Fruit fly (Drosophila melanogaster) whole organism, embryonic: ENCODE data around the gene CG43731.

Experiments used
- CG10959 ChIP-seq: fragments of 200-800 bp; sonication (Bioruptor generic); IDR thresholded peaks from 2 replicates; pipeline ENCODE4 v1.3.6; 2022; ENCODE audit warnings: missing biosample characterization, missing genetic modification characterization
- CG12299 ChIP-seq: fragments of 200-800 bp; sonication (Bioruptor generic); optimal IDR thresholded peaks from 2 replicates; lab custom pipeline; 2018; ENCODE audit warnings: missing biosample characterization, mild to moderate bottlenecking, missing genetic modification characterization
- CG14667 ChIP-seq: fragments of 200-800 bp; sonication (Bioruptor generic); IDR thresholded peaks from 2 replicates; pipeline ENCODE4 v1.3.6; 2022; ENCODE audit warnings: missing biosample characterization, missing genetic modification characterization
- CG18476 ChIP-seq: fragments of 200-800 bp; sonication (Bioruptor generic); optimal IDR thresholded peaks from 2 replicates; lab custom pipeline; 2016; ENCODE audit warnings: missing biosample characterization, mild to moderate bottlenecking, missing genetic modification characterization
- CG3847 ChIP-seq: fragments of 200-800 bp; sonication (Bioruptor generic); IDR thresholded peaks from 2 replicates; pipeline ENCODE4 v1.3.6; 2022; ENCODE audit warnings: missing biosample characterization, missing genetic modification characterization
- CG9609 ChIP-seq: fragments of 200-800 bp; sonication (Bioruptor generic); optimal IDR thresholded peaks from 3 replicates; lab custom pipeline; 2016; ENCODE audit warnings: missing biosample characterization, missing genetic modification characterization
- MTF-1 ChIP-seq: fragments of 200-800 bp; sonication (Bioruptor generic); optimal IDR thresholded peaks from 2 replicates; lab custom pipeline; 2018; ENCODE audit warnings: missing biosample characterization, mild to moderate bottlenecking, missing genetic modification characterization, borderline replicate concordance
- Scr ChIP-seq: fragments of 200-800 bp; sonication (Bioruptor generic); IDR thresholded peaks from 2 replicates; pipeline ENCODE4 v1.3.6; 2022; ENCODE audit warnings: missing biosample characterization, missing genetic modification characterization; ENCODE audit not compliant: partially characterized antibody
- gem ChIP-seq: fragments of 200-800 bp; sonication (Bioruptor generic); optimal IDR thresholded peaks from 2 replicates; lab custom pipeline; 2019; ENCODE audit warnings: missing biosample characterization, mild to moderate bottlenecking, missing genetic modification characterization, moderate library complexity
- so ChIP-seq: fragments of 200-800 bp; sonication (Bioruptor generic); IDR thresholded peaks from 3 replicates; pipeline ENCODE4 v1.3.6; 2022; ENCODE audit warnings: missing biosample characterization, missing genetic modification characterization

DNA sequence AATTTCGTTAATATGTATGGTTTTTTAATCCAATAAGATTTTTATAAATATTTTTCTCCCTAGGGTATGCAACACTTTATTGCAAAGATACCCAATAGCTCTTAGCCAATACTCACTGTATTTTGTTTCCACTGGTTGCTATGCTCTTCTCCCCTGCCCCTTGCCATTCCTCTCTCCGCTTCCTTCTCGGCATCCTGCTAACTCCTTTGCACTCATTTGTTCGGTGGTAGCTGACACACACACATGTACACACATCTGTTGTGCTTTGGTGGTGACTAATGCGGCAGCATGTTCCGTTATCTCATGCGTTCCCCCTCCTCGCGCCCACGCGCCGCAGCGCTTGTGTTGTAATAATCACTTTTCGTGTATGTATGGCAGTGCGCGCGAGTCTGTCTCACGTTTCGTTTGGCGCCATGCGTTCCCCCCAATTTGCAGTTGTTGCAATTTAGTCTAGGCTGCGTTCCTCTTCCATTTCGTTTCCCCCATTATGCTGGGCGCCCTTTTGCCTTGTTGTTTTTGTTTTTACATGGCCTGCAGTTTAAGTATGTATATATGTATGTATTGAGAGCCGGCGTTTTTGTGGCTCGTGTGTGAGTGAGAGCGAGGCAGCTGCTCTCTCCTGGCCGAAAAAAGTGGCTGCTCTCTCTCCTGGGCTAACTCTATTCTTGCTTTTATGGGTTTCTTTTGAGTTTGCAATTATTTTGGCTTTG lies 33.1 kb downstream of the CG43731 start, which contains the start of gene Polr1D:
- TF ChIP-seq CG14667 (GFP tag; lab: Robert Waterston, UW) (no peak), CG12299 (tag; lab: Kevin White, UChicago) (peak; percentile 54), CG9609 (GFP tag; lab: Kevin White, UChicago) (no peak), Scr (GFP tag; lab: Robert Waterston, UW) (peak; percentile 25; the same call in 1 of the 2 replicates), gem (tag; lab: Kevin White, UChicago) (peak; percentile 48), so (peak; percentile 60; the same call in 1 of the 3 replicates), MTF-1 (GFP tag; lab: Kevin White, UChicago) (no peak), CG18476 (GFP tag; lab: Kevin White, UChicago) (no peak), CG10959 (GFP tag; lab: Robert Waterston, UW) (no peak), CG3847 (GFP tag; lab: Robert Waterston, UW) (peak; percentile 15; the same call in 1 of the 2 replicates)
